Worm (Caenorhabditis elegans): ENCODE results near the gene sqv-1.

DNA sequence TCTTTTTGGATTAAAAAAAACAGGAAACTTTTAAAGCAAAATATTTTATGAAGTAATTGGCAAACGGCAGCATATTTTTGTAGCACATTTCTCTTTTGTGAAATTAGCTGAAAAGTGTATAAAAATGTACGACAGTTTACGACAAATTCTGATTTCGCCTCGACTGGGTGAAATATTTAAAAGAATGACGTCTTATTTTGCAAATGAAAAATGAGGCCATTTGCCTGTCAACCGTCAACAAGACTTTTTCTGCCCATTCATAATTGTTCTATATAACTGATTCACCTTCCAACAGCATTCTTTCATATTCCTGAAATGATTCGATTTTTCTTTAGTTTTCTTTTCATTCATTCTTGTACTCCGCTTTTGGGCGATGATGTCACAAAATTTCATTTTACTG lies 5.3 kb upstream of the sqv-1 start, which contains the start of the genes F17E9.2 and col-116:
- no peak for TF ChIP-seq unc-62 (GFP tag; optimal IDR thresholded peaks at IDR 0.05)
- no peak for TF ChIP-seq lin-15B (tag; optimal IDR thresholded peaks at IDR 0.05)
- TF ChIP-seq lsy-12 (tag; optimal IDR thresholded peaks at IDR 0.05): no peak
- no peak for TF ChIP-seq nhr-237 (tag; optimal IDR thresholded peaks at IDR 0.05)
- TF ChIP-seq nhr-25 (tag; optimal IDR thresholded peaks at IDR 0.05): no peak
- TF ChIP-seq unc-39 (tag; optimal IDR thresholded peaks at IDR 0.05): no peak
- TF ChIP-seq aly-2 (tag; optimal IDR thresholded peaks at IDR 0.05): no peak
- TF ChIP-seq egl-27 (tag; optimal IDR thresholded peaks at IDR 0.05): no peak
- no peak for TF ChIP-seq nhr-12 (tag; optimal IDR thresholded peaks at IDR 0.05)
- TF ChIP-seq lin-39 (tag; optimal IDR thresholded peaks at IDR 0.05): no peak
- no peak for TF ChIP-seq ZK546.5 (tag; optimal IDR thresholded peaks at IDR 0.05)
- no peak for TF ChIP-seq zag-1 (tag; optimal IDR thresholded peaks at IDR 0.05)
- TF ChIP-seq elt-2 (tag; optimal IDR thresholded peaks at IDR 0.05): no peak

Data from whole organism, L3 larva.